Worm (Caenorhabditis elegans): ENCODE results near the gene sdc-1.

ce11 chrX:16289635-16290034, 14.1 kb downstream of the sdc-1 start:
- TF ChIP-seq flt-1 (GFP tag; IDR thresholded peaks at IDR 0.05) (no peak), ztf-29 (GFP tag; IDR thresholded peaks at IDR 0.05) (no peak), cog-1 (tag; optimal IDR thresholded peaks at IDR 0.05) (no peak), tab-1 (GFP tag; IDR thresholded peaks at IDR 0.05) (no peak), ref-1 (GFP tag; conservative IDR thresholded peaks at IDR 0.05) (no peak)

All from whole organism, midembryonic.